Worm (Caenorhabditis elegans): ENCODE results near the gene Y116A8B.4.

Gene Y116A8B.4

DNA sequence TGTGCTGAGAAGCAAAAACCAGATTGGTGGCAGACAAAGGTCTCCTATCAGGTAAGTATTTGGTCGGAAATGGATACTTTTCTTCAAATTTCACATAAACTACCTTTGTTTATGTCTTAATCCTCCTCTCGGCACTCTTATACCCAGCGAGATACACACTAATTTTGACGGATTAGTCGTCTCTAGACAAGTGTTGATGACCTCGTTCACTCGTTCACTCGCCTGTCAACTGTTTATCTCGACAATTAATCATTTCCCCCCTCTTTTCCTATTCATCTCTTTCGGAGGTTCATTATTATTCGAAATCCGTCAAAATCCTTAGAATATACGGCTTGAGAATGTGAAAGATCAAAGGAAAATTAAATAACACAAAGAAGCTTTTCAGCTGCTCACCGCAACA is 46.1 kb downstream of the Y116A8B.4 start:
- peak; percentile 12 for TF ChIP-seq blmp-1 (tag; optimal IDR thresholded peaks at IDR 0.05)
- no peak for TF ChIP-seq nhr-76 (tag; optimal IDR thresholded peaks at IDR 0.05)
- no peak for TF ChIP-seq C34B4.2 (tag; optimal IDR thresholded peaks at IDR 0.05)
- no peak for TF ChIP-seq nhr-12 (tag; optimal IDR thresholded peaks at IDR 0.05)

- TF ChIP-seq grh-1 (GFP tag; IDR thresholded peaks at IDR 0.05) = no peak
- peak in 1 of 2 experiments; percentile 29 for TF ChIP-seq efl-1 (optimal IDR thresholded peaks at IDR 0.05)
- peak in 1 of 2 experiments; percentile 31 for TF ChIP-seq efl-1 (GFP tag; optimal IDR thresholded peaks at IDR 0.05 in 1 of 2)
Measured at ce11 chrIV:17273602-17274110, 50.1 kb downstream of the Y116A8B.4 start, which contains the start of gene gln-5. Gene gln-5 (minus strand): TSS chrIV:17273652.

All from whole organism, L1 larva.